Worm (Caenorhabditis elegans) whole organism, L1 larva: ENCODE data around the gene F28C1.3.

Experiments used
- C04F5.9 ChIP-seq: sonication (generic microtip); optimal IDR thresholded peaks from 2 replicates; lab custom pipeline; 2016; ENCODE audit warnings: missing genetic modification characterization, missing compliant biosample characterization
- C16A3.4 ChIP-seq: fragments of 150-350 bp; optimal IDR thresholded peaks from 2 replicates; lab custom pipeline; 2014; ENCODE audit warnings: missing biosample characterization, missing genetic modification characterization
- F16B12.6 ChIP-seq: fragments of 150-350 bp; optimal IDR thresholded peaks from 2 replicates; lab custom pipeline; 2014; ENCODE audit warnings: missing biosample characterization, missing genetic modification characterization
- aha-1 ChIP-seq: fragments of 150-350 bp; optimal IDR thresholded peaks from 2 replicates; lab custom pipeline; 2014; ENCODE audit warnings: missing biosample characterization, missing genetic modification characterization
- alr-1 ChIP-seq: fragments of 200-800 bp; sonication (Bioruptor generic); optimal IDR thresholded peaks from 2 replicates; lab custom pipeline; 2018; ENCODE audit warnings: borderline replicate concordance, mild to moderate bottlenecking, missing genetic modification characterization, missing compliant biosample characterization
- aly-2 ChIP-seq: fragments of 150-350 bp; optimal IDR thresholded peaks from 2 replicates; lab custom pipeline; 2014; ENCODE audit warnings: missing biosample characterization, missing genetic modification characterization
- ama-1 ChIP-seq: fragments of 150-350 bp; optimal IDR thresholded peaks from 2 replicates; lab custom pipeline; 2014
- blmp-1 ChIP-seq: fragments of 150-350 bp; optimal IDR thresholded peaks from 2 replicates; lab custom pipeline; 2014; ENCODE audit warnings: missing biosample characterization, missing genetic modification characterization
- ceh-63 ChIP-seq: fragments of 200-800 bp; sonication (Bioruptor generic); optimal IDR thresholded peaks from 2 replicates; lab custom pipeline; 2018; ENCODE audit warnings: mild to moderate bottlenecking, missing genetic modification characterization, missing compliant biosample characterization
- ceh-8 ChIP-seq: fragments of 200-800 bp; sonication (Bioruptor generic); optimal IDR thresholded peaks from 2 replicates; lab custom pipeline; 2018; ENCODE audit warnings: mild to moderate bottlenecking, missing genetic modification characterization, moderate library complexity, missing compliant biosample characterization
- ceh-88 ChIP-seq: fragments of 200-800 bp; sonication (Bioruptor generic); IDR thresholded peaks from 2 replicates; pipeline ENCODE4 v1.3.6; 2022; ENCODE audit warnings: missing genetic modification characterization, missing compliant biosample characterization
- dpl-1 ChIP-seq, 3 experiments: fragments of 150-350 bp in 2 of 3; sonication (generic microtip) in 1 of 3; optimal IDR thresholded peaks; 2 replicates each; lab custom pipeline; 2014 to 2017; ENCODE audit warnings: missing biosample characterization in 3 of 3, missing genetic modification characterization in 3 of 3, missing genetic modification reagents in 3 of 3
- elt-2 ChIP-seq: sonication (generic microtip); optimal IDR thresholded peaks from 2 replicates; lab custom pipeline; 2016; ENCODE audit warnings: missing genetic modification characterization, mild to moderate bottlenecking, inconsistent platforms, missing compliant biosample characterization, missing genetic modification reagents
- fkh-10 ChIP-seq: sonication (generic microtip); optimal IDR thresholded peaks from 2 replicates; lab custom pipeline; 2017; ENCODE audit warnings: missing biosample characterization, missing genetic modification reagents, missing genetic modification characterization
- fos-1 ChIP-seq: fragments of 150-350 bp; optimal IDR thresholded peaks from 2 replicates; lab custom pipeline; 2014; ENCODE audit warnings: missing biosample characterization, missing genetic modification characterization
- grh-1 ChIP-seq: fragments of 200-800 bp; sonication (Bioruptor generic); IDR thresholded peaks from 2 replicates; pipeline ENCODE4 v1.3.6; 2022; ENCODE audit warnings: missing genetic modification reagents, missing genetic modification characterization, missing compliant biosample characterization
- hpl-2 ChIP-seq: fragments of 150-350 bp; optimal IDR thresholded peaks from 2 replicates; lab custom pipeline; 2014; ENCODE audit warnings: missing biosample characterization, missing genetic modification reagents, missing genetic modification characterization
- irx-1 ChIP-seq: sonication (generic microtip); optimal IDR thresholded peaks from 2 replicates; lab custom pipeline; 2016; ENCODE audit warnings: missing genetic modification characterization, missing compliant biosample characterization
- isw-1 ChIP-seq: fragments of 200-800 bp; sonication (Bioruptor generic); IDR thresholded peaks from 2 replicates; pipeline ENCODE4 v1.3.6; 2022; ENCODE audit warnings: missing genetic modification characterization, missing compliant biosample characterization
- lin-13 ChIP-seq: fragments of 150-350 bp; optimal IDR thresholded peaks from 2 replicates; lab custom pipeline; 2014; ENCODE audit warnings: missing biosample characterization, missing genetic modification reagents, missing genetic modification characterization
- lin-15B ChIP-seq: fragments of 150-350 bp; sonication (generic microtip); optimal IDR thresholded peaks from 3 replicates; lab custom pipeline; 2014; ENCODE audit warnings: missing biosample characterization, missing genetic modification characterization
- lin-35 ChIP-seq, 2 experiments: fragments of 150-350 bp; optimal IDR thresholded peaks; 2 replicates each; lab custom pipeline; 2014; ENCODE audit warnings: missing biosample characterization in 2 of 2, missing genetic modification characterization in 2 of 2, missing genetic modification reagents in 2 of 2
- lin-39 ChIP-seq: fragments of 150-350 bp; optimal IDR thresholded peaks from 2 replicates; lab custom pipeline; 2014; ENCODE audit warnings: missing biosample characterization, missing genetic modification reagents, missing genetic modification characterization
- lir-3 ChIP-seq: sonication (generic microtip); optimal IDR thresholded peaks from 2 replicates; lab custom pipeline; 2016; ENCODE audit warnings: mild to moderate bottlenecking, missing genetic modification characterization, moderate library complexity, missing compliant biosample characterization; ENCODE audit not compliant: poor library complexity
- mdl-1 ChIP-seq, 2 experiments: fragments of 150-350 bp; optimal IDR thresholded peaks; 2 replicates each; lab custom pipeline; 2014 to 2017; ENCODE audit warnings: missing biosample characterization in 2 of 2, missing genetic modification characterization in 2 of 2, inconsistent platforms in 1 of 2
- mef-2 ChIP-seq: fragments of 150-350 bp; optimal IDR thresholded peaks from 2 replicates; lab custom pipeline; 2014; ENCODE audit warnings: missing biosample characterization, missing genetic modification characterization
- nhr-11 ChIP-seq: fragments of 150-350 bp; optimal IDR thresholded peaks from 2 replicates; lab custom pipeline; 2014; ENCODE audit warnings: missing biosample characterization, missing genetic modification characterization
- nhr-19 ChIP-seq: fragments of 200-800 bp; sonication (Bioruptor generic); conservative IDR thresholded peaks from 2 replicates; pipeline ENCODE4 v1.3.6; 2022; ENCODE audit warnings: missing genetic modification characterization, missing compliant biosample characterization
- nhr-20 ChIP-seq: sonication (generic microtip); optimal IDR thresholded peaks from 2 replicates; lab custom pipeline; 2016; ENCODE audit warnings: mild to moderate bottlenecking, missing genetic modification characterization, missing compliant biosample characterization
- nhr-237 ChIP-seq: fragments of 150-350 bp; optimal IDR thresholded peaks from 2 replicates; lab custom pipeline; 2014; ENCODE audit warnings: missing biosample characterization, missing genetic modification characterization
- nhr-28 ChIP-seq: fragments of 150-350 bp; optimal IDR thresholded peaks from 2 replicates; lab custom pipeline; 2014; ENCODE audit warnings: missing biosample characterization, missing genetic modification characterization
- nhr-47 ChIP-seq: sonication (generic microtip); optimal IDR thresholded peaks from 2 replicates; lab custom pipeline; 2016; ENCODE audit warnings: mild to moderate bottlenecking, missing genetic modification characterization, moderate library complexity, missing compliant biosample characterization
- nhr-71 ChIP-seq: sonication (generic microtip); optimal IDR thresholded peaks from 2 replicates; lab custom pipeline; 2016; ENCODE audit warnings: mild to moderate bottlenecking, missing genetic modification characterization, moderate library complexity, missing compliant biosample characterization
- nhr-76 ChIP-seq: sonication (generic microtip); optimal IDR thresholded peaks from 2 replicates; lab custom pipeline; 2017; ENCODE audit warnings: missing biosample characterization, missing genetic modification characterization
- nhr-77 ChIP-seq: fragments of 150-350 bp; optimal IDR thresholded peaks from 2 replicates; lab custom pipeline; 2014; ENCODE audit warnings: missing biosample characterization, missing genetic modification characterization
- nhr-84 ChIP-seq: sonication (generic microtip); optimal IDR thresholded peaks from 2 replicates; lab custom pipeline; 2017; ENCODE audit warnings: missing biosample characterization, missing genetic modification characterization
- nhr-85 ChIP-seq: sonication (generic microtip); peaks from one replicate; lab custom pipeline; 2016; ENCODE audit warnings: missing genetic modification characterization, inconsistent platforms, missing compliant biosample characterization
- nhr-90 ChIP-seq: sonication (generic microtip); optimal IDR thresholded peaks from 2 replicates; lab custom pipeline; 2016; ENCODE audit warnings: mild to moderate bottlenecking, missing genetic modification characterization, missing compliant biosample characterization; ENCODE audit not compliant: poor library complexity
- pax-3 ChIP-seq: fragments of 200-800 bp; sonication (Bioruptor generic); optimal IDR thresholded peaks from 2 replicates; lab custom pipeline; 2018; ENCODE audit warnings: mild to moderate bottlenecking, missing genetic modification characterization, moderate library complexity, missing compliant biosample characterization
- rnt-1 ChIP-seq: sonication (generic microtip); optimal IDR thresholded peaks from 2 replicates; lab custom pipeline; 2016; ENCODE audit warnings: mild to moderate bottlenecking, missing genetic modification characterization, moderate library complexity, missing compliant biosample characterization
- skn-1 ChIP-seq: fragments of 150-350 bp; optimal IDR thresholded peaks from 2 replicates; lab custom pipeline; 2014; ENCODE audit warnings: missing biosample characterization, missing genetic modification characterization
- snpc-4 ChIP-seq: fragments of 150-350 bp; optimal IDR thresholded peaks from 2 replicates; lab custom pipeline; 2014; ENCODE audit warnings: missing biosample characterization, missing genetic modification characterization
- snu-23 ChIP-seq: sonication (generic microtip); optimal IDR thresholded peaks from 2 replicates; lab custom pipeline; 2016; ENCODE audit warnings: missing genetic modification characterization, missing compliant biosample characterization
- sup-37 ChIP-seq: fragments of 200-800 bp; sonication (Bioruptor generic); optimal IDR thresholded peaks from 2 replicates; lab custom pipeline; 2018; ENCODE audit warnings: mild to moderate bottlenecking, missing genetic modification characterization, missing compliant biosample characterization
- swsn-7 ChIP-seq: sonication (generic microtip); optimal IDR thresholded peaks from 2 replicates; lab custom pipeline; 2016; ENCODE audit warnings: missing genetic modification characterization, missing compliant biosample characterization
- unc-130 ChIP-seq: fragments of 150-350 bp; optimal IDR thresholded peaks from 2 replicates; lab custom pipeline; 2017; ENCODE audit warnings: missing biosample characterization, missing genetic modification characterization, inconsistent platforms
- unc-62 ChIP-seq: fragments of 150-350 bp; optimal IDR thresholded peaks from 2 replicates; lab custom pipeline; 2014; ENCODE audit warnings: missing biosample characterization, missing genetic modification reagents, missing genetic modification characterization
- unc-86 ChIP-seq: sonication (generic microtip); optimal IDR thresholded peaks from 2 replicates; lab custom pipeline; 2016; ENCODE audit warnings: missing genetic modification characterization, missing compliant biosample characterization
- unc-98 ChIP-seq: fragments of 200-800 bp; sonication (Bioruptor generic); IDR thresholded peaks from 2 replicates; pipeline ENCODE4 v1.3.6; 2022; ENCODE audit warnings: missing genetic modification characterization, missing compliant biosample characterization
- vab-15 ChIP-seq: sonication (generic microtip); optimal IDR thresholded peaks from 2 replicates; lab custom pipeline; 2017; ENCODE audit warnings: missing genotype, mild to moderate bottlenecking, missing genetic modification characterization, missing compliant biosample characterization
- xbp-1 ChIP-seq: sonication (generic microtip); optimal IDR thresholded peaks from 2 replicates; lab custom pipeline; 2016; ENCODE audit warnings: missing genetic modification characterization, missing compliant biosample characterization
- zag-1 ChIP-seq: fragments of 150-350 bp; optimal IDR thresholded peaks from 2 replicates; lab custom pipeline; 2014; ENCODE audit warnings: missing biosample characterization, missing genetic modification characterization
- zip-4 ChIP-seq: fragments of 200-800 bp; sonication (Bioruptor generic); optimal IDR thresholded peaks from 2 replicates; lab custom pipeline; 2018; ENCODE audit warnings: mild to moderate bottlenecking, missing genetic modification characterization, moderate library complexity, missing compliant biosample characterization
- ztf-11 ChIP-seq, 2 experiments: sonication (generic microtip); optimal IDR thresholded peaks; 2 replicates each; lab custom pipeline; 2016 to 2017; ENCODE audit warnings: missing genetic modification characterization in 2 of 2, missing biosample characterization in 1 of 2, missing compliant biosample characterization in 1 of 2

The F28C1.3 gene

DNA sequence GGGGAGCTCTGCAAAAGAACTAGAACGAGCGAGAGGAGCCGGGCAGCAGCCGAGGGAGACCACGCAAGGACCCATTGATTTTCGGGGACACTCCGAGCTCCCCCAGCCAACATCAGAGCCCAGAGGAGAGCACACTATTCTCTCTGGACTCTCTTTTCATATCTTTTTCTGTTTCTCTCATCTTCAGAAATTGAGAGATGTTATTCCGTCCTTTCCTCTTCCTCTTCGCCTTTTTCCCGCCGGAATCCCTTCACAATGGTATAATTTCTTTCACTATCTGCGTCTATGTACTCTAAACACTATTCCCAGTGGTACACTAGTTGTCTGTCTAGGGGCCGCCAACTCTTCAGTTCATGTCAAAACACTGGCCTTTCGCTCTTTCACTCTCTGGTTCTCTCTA lies 3.1 kb upstream of the F28C1.3 start:
- TF ChIP-seq sup-37 (GFP tag; lab: Kevin White, UChicago) (peak; percentile 16), nhr-71 (tag; lab: Kevin White, UChicago) (peak; percentile 94), nhr-77 (tag; lab: Kevin White, UChicago) (peak; percentile 85), lin-13 (GFP tag; lab: Kevin White, UChicago) (peak; percentile 51), alr-1 (tag; lab: Kevin White, UChicago) (no peak), lin-15B (tag; lab: Kevin White, UChicago) (no peak), unc-62 (GFP tag; lab: Kevin White, UChicago) (no peak), unc-98 (no peak), zip-4 (no peak), lin-35 (GFP tag; optimal IDR thresholded peaks at IDR 0.05; lab: Kevin White, UChicago) (peak; percentile 56 to 63), lin-39 (no peak), nhr-11 (tag; lab: Kevin White, UChicago) (peak; percentile 49), nhr-20 (tag; lab: Kevin White, UChicago) (peak; percentile 85), mdl-1 (tag; optimal IDR thresholded peaks at IDR 0.05; lab: Kevin White, UChicago) (peak in 1 of 2 experiments; percentile 76), C16A3.4 (tag; lab: Kevin White, UChicago) (peak; percentile 64), xbp-1 (peak; percentile 76), unc-130 (tag; lab: Kevin White, UChicago) (peak; percentile 42), mef-2 (tag; lab: Kevin White, UChicago) (peak; percentile 41), nhr-84 (no peak), blmp-1 (tag; lab: Kevin White, UChicago) (peak; percentile 80), ama-1 (lab: Kevin White, UChicago) (no peak), snu-23 (peak; percentile 91), fkh-10 (GFP tag; lab: Kevin White, UChicago) (peak; percentile 96), rnt-1 (tag; lab: Kevin White, UChicago) (peak; percentile 62), ceh-88 (GFP tag; lab: Robert Waterston, UW) (peak; percentile 53; the same call in 1 of the 2 replicates), irx-1 (tag; lab: Kevin White, UChicago) (peak; percentile 88), aly-2 (tag; lab: Kevin White, UChicago) (peak; percentile 46), zag-1 (peak; percentile 51), ceh-63 (GFP tag; lab: Kevin White, UChicago) (peak; percentile 68), F16B12.6 (tag; lab: Kevin White, UChicago) (no peak), nhr-19 (GFP tag; lab: Robert Waterston, UW) (peak; percentile 82), pax-3 (tag; lab: Kevin White, UChicago) (peak; percentile 84), nhr-85 (tag; lab: Kevin White, UChicago) (peak; percentile 85), skn-1 (tag; lab: Kevin White, UChicago) (peak; percentile 45), fos-1 (tag; lab: Kevin White, UChicago) (peak; percentile 22), aha-1 (no peak), ztf-11 (tag; optimal IDR thresholded peaks at IDR 0.05; lab: Kevin White, UChicago) (no peak), dpl-1 (GFP tag; optimal IDR thresholded peaks at IDR 0.05; lab: Kevin White, UChicago) (peak; percentile 53 to 72 (median 64)), nhr-76 (tag; lab: Kevin White, UChicago) (no peak), nhr-47 (peak; percentile 88), unc-86 (tag; lab: Kevin White, UChicago) (peak; percentile 88), grh-1 (GFP tag; lab: Robert Waterston, UW) (0 out of 2 replicates have a peak, but pooled peaks have one; percentile 27), nhr-237 (peak; percentile 35), snpc-4 (tag; lab: Kevin White, UChicago) (peak; percentile 71), elt-2 (tag; lab: Kevin White, UChicago) (no peak), ceh-8 (GFP tag; lab: Kevin White, UChicago) (peak; percentile 65), vab-15 (tag; lab: Kevin White, UChicago) (no peak), hpl-2 (GFP tag; lab: Kevin White, UChicago) (no peak), C04F5.9 (tag; lab: Kevin White, UChicago) (no peak), nhr-28 (tag; lab: Kevin White, UChicago) (no peak), nhr-90 (tag; lab: Kevin White, UChicago) (peak; percentile 55), lir-3 (tag; lab: Kevin White, UChicago) (peak; percentile 65), isw-1 (peak; percentile 72), swsn-7 (tag; lab: Kevin White, UChicago) (peak; percentile 92)
